Worm (Caenorhabditis elegans) whole organism, L2 larva: Measurements from ENCODE around the gene rom-2.

Experiments used
- F13H6.1 ChIP-seq: sonication (generic microtip); optimal IDR thresholded peaks from 2 replicates; lab custom pipeline; 2016; ENCODE audit warnings: missing genetic modification characterization, missing compliant biosample characterization
- ZK546.5 ChIP-seq: sonication (generic microtip); optimal IDR thresholded peaks from 2 replicates; lab custom pipeline; 2017; ENCODE audit warnings: missing biosample characterization, missing genetic modification characterization
- alr-1 ChIP-seq: fragments of 150-350 bp; optimal IDR thresholded peaks from 2 replicates; lab custom pipeline; 2014; ENCODE audit warnings: missing biosample characterization, missing genetic modification characterization
- ama-1 ChIP-seq: fragments of 150-350 bp; optimal IDR thresholded peaks from 2 replicates; lab custom pipeline; 2018; ENCODE audit warnings: inconsistent platforms
- ceh-82 ChIP-seq: fragments of 150-350 bp; optimal IDR thresholded peaks from 2 replicates; lab custom pipeline; 2014; ENCODE audit warnings: missing biosample characterization, missing genetic modification characterization
- egl-27 ChIP-seq: sonication (generic microtip); optimal IDR thresholded peaks from 3 replicates; lab custom pipeline; 2017; ENCODE audit warnings: missing biosample characterization, missing genetic modification reagents, missing genetic modification characterization
- elt-1 ChIP-seq: fragments of 150-350 bp; optimal IDR thresholded peaks from 2 replicates; lab custom pipeline; 2014; ENCODE audit warnings: missing biosample characterization, missing genetic modification characterization
- lin-11 ChIP-seq: fragments of 150-350 bp; sonication (generic microtip); optimal IDR thresholded peaks from 2 replicates; lab custom pipeline; 2014; ENCODE audit warnings: missing biosample characterization, missing genetic modification characterization, inconsistent platforms, mixed read lengths
- lin-13 ChIP-seq: fragments of 150-350 bp; optimal IDR thresholded peaks from 2 replicates; lab custom pipeline; 2014; ENCODE audit warnings: missing biosample characterization, missing genetic modification reagents, missing genetic modification characterization
- snpc-4 ChIP-seq: fragments of 150-350 bp; optimal IDR thresholded peaks from 2 replicates; lab custom pipeline; 2014; ENCODE audit warnings: missing biosample characterization, missing genetic modification characterization
- ztf-1 ChIP-seq: fragments of 200-800 bp; sonication (Bioruptor generic); conservative IDR thresholded peaks from 2 replicates; pipeline ENCODE4 v1.3.6; 2022; ENCODE audit warnings: missing genetic modification characterization, missing compliant biosample characterization

ce11 chrIII:9600645-9601044, 5.2 kb upstream of the rom-2 start, which contains the start of gene F58A4.2:
- no peak for TF ChIP-seq egl-27 (tag; lab: Kevin White, UChicago)
- TF ChIP-seq elt-1 (tag; lab: Kevin White, UChicago): no peak
- no peak for TF ChIP-seq ztf-1 (GFP tag; lab: Robert Waterston, UW)
- TF ChIP-seq snpc-4 (tag; lab: Kevin White, UChicago): no peak
- no peak for TF ChIP-seq ZK546.5
- TF ChIP-seq lin-13 (GFP tag; lab: Kevin White, UChicago): no peak
- TF ChIP-seq lin-11 (tag; lab: Kevin White, UChicago): no peak
- no peak for TF ChIP-seq F13H6.1 (tag; lab: Kevin White, UChicago)
- no peak for TF ChIP-seq ceh-82 (tag; lab: Kevin White, UChicago)
- no peak for TF ChIP-seq ama-1 (lab: Kevin White, UChicago)
- TF ChIP-seq alr-1 (tag; lab: Kevin White, UChicago): no peak
